Worm (Caenorhabditis elegans) whole organism, L2 larva: Measurements from ENCODE around the gene srt-70.

Experiments
- C34F6.9 ChIP-seq: fragments of 150-350 bp; optimal IDR thresholded peaks from 2 replicates; lab custom pipeline; 2014; ENCODE audit warnings: missing biosample characterization, missing genetic modification characterization
- F13H6.1 ChIP-seq: sonication (generic microtip); optimal IDR thresholded peaks from 2 replicates; lab custom pipeline; 2016; ENCODE audit warnings: missing genetic modification characterization, missing compliant biosample characterization
- R02D3.7 ChIP-seq: fragments of 150-350 bp; optimal IDR thresholded peaks from 2 replicates; lab custom pipeline; 2014; ENCODE audit warnings: missing biosample characterization, missing genetic modification characterization
- Y55F3AM.14 ChIP-seq: fragments of 200-800 bp; sonication (Bioruptor generic); optimal IDR thresholded peaks from 2 replicates; lab custom pipeline; 2018; ENCODE audit warnings: mild to moderate bottlenecking, missing genetic modification characterization, missing compliant biosample characterization
- ZK546.5 ChIP-seq: sonication (generic microtip); optimal IDR thresholded peaks from 2 replicates; lab custom pipeline; 2017; ENCODE audit warnings: missing biosample characterization, missing genetic modification characterization
- alr-1 ChIP-seq: fragments of 150-350 bp; optimal IDR thresholded peaks from 2 replicates; lab custom pipeline; 2014; ENCODE audit warnings: missing biosample characterization, missing genetic modification characterization
- aly-2 ChIP-seq: fragments of 150-350 bp; optimal IDR thresholded peaks from 2 replicates; lab custom pipeline; 2014; ENCODE audit warnings: missing biosample characterization, missing genetic modification characterization
- ama-1 ChIP-seq: fragments of 150-350 bp; optimal IDR thresholded peaks from 2 replicates; lab custom pipeline; 2018; ENCODE audit warnings: inconsistent platforms
- blmp-1 ChIP-seq: sonication (generic microtip); optimal IDR thresholded peaks from 2 replicates; lab custom pipeline; 2017; ENCODE audit warnings: missing genetic modification characterization, mild to moderate bottlenecking, missing compliant biosample characterization, antibody characterized with exemption, moderate library complexity; ENCODE audit not compliant: insufficient read depth
- ceh-82 ChIP-seq: fragments of 150-350 bp; optimal IDR thresholded peaks from 2 replicates; lab custom pipeline; 2014; ENCODE audit warnings: missing biosample characterization, missing genetic modification characterization
- dmd-4 ChIP-seq: sonication (generic microtip); optimal IDR thresholded peaks from 2 replicates; lab custom pipeline; 2017; ENCODE audit warnings: missing biosample characterization, missing genetic modification characterization
- egl-27 ChIP-seq: sonication (generic microtip); optimal IDR thresholded peaks from 3 replicates; lab custom pipeline; 2017; ENCODE audit warnings: missing biosample characterization, missing genetic modification reagents, missing genetic modification characterization
- elt-1 ChIP-seq: fragments of 150-350 bp; optimal IDR thresholded peaks from 2 replicates; lab custom pipeline; 2014; ENCODE audit warnings: missing biosample characterization, missing genetic modification characterization
- elt-3 ChIP-seq: sonication (generic microtip); optimal IDR thresholded peaks from 2 replicates; lab custom pipeline; 2017; ENCODE audit warnings: missing biosample characterization, missing genetic modification characterization
- fos-1 ChIP-seq: fragments of 150-350 bp; optimal IDR thresholded peaks from 2 replicates; lab custom pipeline; 2014; ENCODE audit warnings: missing biosample characterization, missing genetic modification characterization
- gmeb-1 ChIP-seq: fragments of 150-350 bp; optimal IDR thresholded peaks from 2 replicates; lab custom pipeline; 2014; ENCODE audit warnings: missing biosample characterization, missing genetic modification characterization
- lin-11 ChIP-seq: fragments of 150-350 bp; sonication (generic microtip); optimal IDR thresholded peaks from 2 replicates; lab custom pipeline; 2014; ENCODE audit warnings: missing biosample characterization, missing genetic modification characterization, inconsistent platforms, mixed read lengths
- lin-13 ChIP-seq: fragments of 150-350 bp; optimal IDR thresholded peaks from 2 replicates; lab custom pipeline; 2014; ENCODE audit warnings: missing biosample characterization, missing genetic modification reagents, missing genetic modification characterization
- lin-39 ChIP-seq: fragments of 150-350 bp; optimal IDR thresholded peaks from 2 replicates; lab custom pipeline; 2014; ENCODE audit warnings: missing biosample characterization, missing genetic modification reagents, missing genetic modification characterization
- mab-5 ChIP-seq: fragments of 150-350 bp; optimal IDR thresholded peaks from 2 replicates; lab custom pipeline; 2014; ENCODE audit warnings: missing biosample characterization, missing genetic modification characterization
- mbf-1 ChIP-seq: sonication (generic microtip); optimal IDR thresholded peaks from 2 replicates; lab custom pipeline; 2017; ENCODE audit warnings: missing biosample characterization, missing genetic modification characterization
- mdl-1 ChIP-seq, 2 experiments: fragments of 150-350 bp in 1 of 2; sonication (generic microtip) in 1 of 2; optimal IDR thresholded peaks; 2 replicates each; lab custom pipeline; 2017; ENCODE audit warnings: missing biosample characterization in 2 of 2, missing genetic modification characterization in 2 of 2
- nhr-10 ChIP-seq: sonication (generic microtip); optimal IDR thresholded peaks from 2 replicates; lab custom pipeline; 2017; ENCODE audit warnings: missing biosample characterization, missing genetic modification characterization
- nhr-12 ChIP-seq: fragments of 150-350 bp; optimal IDR thresholded peaks from 2 replicates; lab custom pipeline; 2014; ENCODE audit warnings: missing biosample characterization, missing genetic modification characterization
- nhr-129 ChIP-seq: fragments of 150-350 bp; optimal IDR thresholded peaks from 2 replicates; lab custom pipeline; 2014; ENCODE audit warnings: missing biosample characterization, missing genetic modification characterization
- nhr-23 ChIP-seq: fragments of 150-350 bp; optimal IDR thresholded peaks from 2 replicates; lab custom pipeline; 2014; ENCODE audit warnings: missing biosample characterization, missing genetic modification reagents, missing genetic modification characterization
- nhr-237 ChIP-seq: fragments of 150-350 bp; optimal IDR thresholded peaks from 2 replicates; lab custom pipeline; 2014; ENCODE audit warnings: missing biosample characterization, missing genetic modification characterization
- nhr-25 ChIP-seq: fragments of 150-350 bp; sonication (generic microtip); optimal IDR thresholded peaks from 3 replicates; lab custom pipeline; 2014; ENCODE audit warnings: missing biosample characterization, missing genetic modification characterization
- nhr-6 ChIP-seq: fragments of 150-350 bp; optimal IDR thresholded peaks from 2 replicates; lab custom pipeline; 2014; ENCODE audit warnings: missing biosample characterization, missing genetic modification characterization
- nhr-77 ChIP-seq: fragments of 150-350 bp; optimal IDR thresholded peaks from 2 replicates; lab custom pipeline; 2014; ENCODE audit warnings: missing biosample characterization, missing genetic modification characterization
- peb-1 ChIP-seq: fragments of 150-350 bp; optimal IDR thresholded peaks from 2 replicates; lab custom pipeline; 2014; ENCODE audit warnings: missing biosample characterization, missing genetic modification characterization
- sma-9 ChIP-seq, 2 experiments: fragments of 150-350 bp in 1 of 2; sonication (generic microtip) in 1 of 2; optimal IDR thresholded peaks; 2 replicates each; lab custom pipeline; 2014 to 2016; ENCODE audit warnings: missing genetic modification characterization in 2 of 2, mild to moderate bottlenecking in 1 of 2, missing biosample characterization in 1 of 2, missing compliant biosample characterization in 1 of 2, missing genetic modification reagents in 1 of 2, moderate library complexity in 1 of 2
- snpc-4 ChIP-seq: fragments of 150-350 bp; optimal IDR thresholded peaks from 2 replicates; lab custom pipeline; 2014; ENCODE audit warnings: missing biosample characterization, missing genetic modification characterization
- unc-55 ChIP-seq: fragments of 150-350 bp; sonication (generic microtip); optimal IDR thresholded peaks from 3 replicates; lab custom pipeline; 2014; ENCODE audit warnings: missing biosample characterization, missing genetic modification reagents, missing genetic modification characterization
- unc-62 ChIP-seq: fragments of 150-350 bp; optimal IDR thresholded peaks from 2 replicates; lab custom pipeline; 2014; ENCODE audit warnings: missing biosample characterization, missing genetic modification reagents, missing genetic modification characterization
- zag-1 ChIP-seq: fragments of 150-350 bp; optimal IDR thresholded peaks from 2 replicates; lab custom pipeline; 2014; ENCODE audit warnings: missing biosample characterization, missing genetic modification characterization
- ztf-1 ChIP-seq: fragments of 200-800 bp; sonication (Bioruptor generic); conservative IDR thresholded peaks from 2 replicates; pipeline ENCODE4 v1.3.6; 2022; ENCODE audit warnings: missing genetic modification characterization, missing compliant biosample characterization
- ztf-11 ChIP-seq: sonication (generic microtip); optimal IDR thresholded peaks from 2 replicates; lab custom pipeline; 2017; ENCODE audit warnings: missing biosample characterization, missing genetic modification characterization
- ztf-4 ChIP-seq: fragments of 150-350 bp; optimal IDR thresholded peaks from 2 replicates; lab custom pipeline; 2014; ENCODE audit warnings: missing biosample characterization, missing genetic modification characterization

The srt-70 gene

DNA sequence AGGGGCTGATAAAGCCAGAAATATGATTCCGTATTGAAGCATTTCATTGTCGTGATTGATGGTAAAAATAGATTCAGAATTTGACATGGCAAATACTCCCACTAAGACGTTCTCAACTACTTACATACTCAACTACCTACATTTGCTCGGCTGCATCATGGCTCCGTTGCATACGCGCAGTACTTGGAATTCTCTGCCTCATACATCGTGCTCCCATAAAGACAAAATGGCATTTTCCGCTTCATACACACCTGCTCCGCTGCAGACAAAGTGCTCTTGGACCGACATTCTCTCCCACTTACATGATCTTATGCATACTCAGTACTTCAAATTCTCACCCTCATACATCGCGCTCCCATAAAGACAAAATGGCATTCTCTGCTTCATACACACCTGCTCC is 6.2 kb upstream of the srt-70 start, which contains the start of the genes srt-69 and B0238.12:
srt-69 (minus strand) TSS at position 101 of the 400 bp plus-strand sequence.
B0238.12 (plus strand) TSS at position 264 of the 400 bp plus-strand sequence.
- TF ChIP-seq Y55F3AM.14 (GFP tag; lab: Kevin White, UChicago) (no peak), zag-1 (tag; lab: Kevin White, UChicago) (no peak), unc-62 (no peak), ceh-82 (tag; lab: Kevin White, UChicago) (no peak), gmeb-1 (tag; lab: Kevin White, UChicago) (no peak), lin-11 (tag; lab: Kevin White, UChicago) (no peak), blmp-1 (tag; lab: Kevin White, UChicago) (no peak), nhr-6 (tag; lab: Kevin White, UChicago) (no peak), C34F6.9 (tag; lab: Kevin White, UChicago) (no peak), ztf-4 (tag; lab: Kevin White, UChicago) (no peak), elt-3 (no peak), lin-39 (no peak), mdl-1 (tag; optimal IDR thresholded peaks at IDR 0.05; lab: Kevin White, UChicago) (no peak), nhr-10 (tag; lab: Kevin White, UChicago) (no peak), nhr-77 (tag; lab: Kevin White, UChicago) (no peak), elt-1 (tag; lab: Kevin White, UChicago) (no peak), F13H6.1 (tag; lab: Kevin White, UChicago) (no peak)

DNA sequence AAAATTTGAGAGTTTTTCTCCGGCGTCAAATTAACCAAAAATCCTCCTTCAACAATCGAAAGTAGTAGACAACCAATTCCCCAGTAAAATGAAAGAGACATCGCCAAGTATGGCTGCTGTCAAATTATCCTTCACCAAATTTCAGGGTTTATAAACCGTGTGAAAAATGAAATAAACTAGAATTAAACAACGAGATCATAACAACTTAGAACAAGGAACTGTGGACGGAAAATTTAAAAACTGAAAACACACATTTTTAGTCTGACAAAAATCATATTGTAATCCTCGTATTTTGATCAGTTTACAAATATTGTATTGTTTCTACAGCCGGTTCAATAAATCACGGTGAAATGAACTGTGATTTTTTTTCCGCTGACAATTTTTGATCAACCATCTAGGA is 3.7 kb upstream of the srt-70 start, which contains the start of gene cest-30:
cest-30 (minus strand) TSS at position 101 of the 400 bp plus-strand sequence.
- no peak for TF ChIP-seq dmd-4
- TF ChIP-seq R02D3.7 (tag; lab: Kevin White, UChicago), result no peak
- no peak for TF ChIP-seq C34F6.9 (tag; lab: Kevin White, UChicago)
- TF ChIP-seq ztf-11 (tag; lab: Kevin White, UChicago), result no peak
- TF ChIP-seq nhr-23 (tag; lab: Kevin White, UChicago), result no peak

DNA sequence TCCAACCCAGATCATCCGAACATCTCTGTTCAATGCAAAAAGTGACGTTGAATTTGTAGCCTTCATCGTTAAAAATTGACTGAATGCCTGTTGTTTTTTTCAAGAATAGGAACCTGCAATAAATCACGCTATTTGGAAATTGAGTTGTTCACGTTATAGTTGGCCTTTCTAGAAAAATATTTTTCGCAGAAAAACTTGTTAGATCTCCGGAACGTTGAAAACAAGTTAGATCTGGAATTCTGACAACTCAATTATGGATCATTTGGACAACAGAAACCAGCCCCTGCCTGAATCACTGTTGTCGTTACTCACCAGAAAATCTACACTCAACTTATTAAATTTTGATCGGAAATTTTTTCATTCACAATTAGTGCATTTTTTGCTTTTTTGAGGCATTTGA is 2.0 kb downstream of the srt-70 start, which contains the start of gene srt-67:
srt-67 (minus strand) TSS at position 101 of the 400 bp plus-strand sequence.
- TF ChIP-seq snpc-4 (no peak), aly-2 (tag; lab: Kevin White, UChicago) (no peak), egl-27 (tag; lab: Kevin White, UChicago) (no peak), dmd-4 (no peak), unc-55 (GFP tag; lab: Kevin White, UChicago) (no peak), nhr-23 (tag; lab: Kevin White, UChicago) (no peak), ceh-82 (tag; lab: Kevin White, UChicago) (no peak), gmeb-1 (tag; lab: Kevin White, UChicago) (no peak), ztf-11 (tag; lab: Kevin White, UChicago) (no peak), sma-9 (GFP tag; optimal IDR thresholded peaks at IDR 0.05; lab: Kevin White, UChicago) (no peak), sma-9 (tag; optimal IDR thresholded peaks at IDR 0.05; lab: Kevin White, UChicago) (no peak), R02D3.7 (tag; lab: Kevin White, UChicago) (no peak), nhr-237 (tag; lab: Kevin White, UChicago) (no peak), ama-1 (lab: Kevin White, UChicago) (no peak), alr-1 (tag; lab: Kevin White, UChicago) (no peak), fos-1 (tag; lab: Kevin White, UChicago) (no peak), nhr-6 (tag; lab: Kevin White, UChicago) (no peak), nhr-129 (tag; lab: Kevin White, UChicago) (no peak), lin-13 (no peak), mdl-1 (tag; optimal IDR thresholded peaks at IDR 0.05; lab: Kevin White, UChicago) (no peak), peb-1 (no peak)

DNA sequence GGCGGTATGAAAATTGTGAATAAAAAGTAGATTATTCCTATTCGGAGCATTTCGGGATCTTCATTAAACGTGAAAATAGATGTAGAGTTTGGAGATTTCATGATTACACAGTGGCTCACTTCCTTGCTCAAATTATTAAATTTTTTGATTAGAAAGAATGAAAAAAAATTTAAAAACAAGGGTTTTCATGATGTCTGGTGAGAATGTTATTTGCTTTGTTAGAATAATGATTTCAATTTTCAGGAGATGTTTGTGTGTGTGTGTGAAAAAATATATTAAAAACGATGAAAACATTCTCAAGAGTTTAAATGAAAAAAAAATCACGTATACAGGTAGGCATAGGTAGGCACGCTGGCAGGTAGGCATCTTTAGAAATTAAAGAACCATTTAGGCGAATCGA is 7.3 kb downstream of the srt-70 start, which contains the start of gene srt-68:
srt-68 (minus strand) TSS at position 101 of the 400 bp plus-strand sequence.
- TF ChIP-seq nhr-25 (tag; lab: Kevin White, UChicago) (no peak), mab-5 (tag; lab: Kevin White, UChicago) (no peak), nhr-237 (tag; lab: Kevin White, UChicago) (no peak), alr-1 (tag; lab: Kevin White, UChicago) (no peak), ztf-1 (GFP tag; lab: Robert Waterston, UW) (no peak), ztf-11 (tag; lab: Kevin White, UChicago) (no peak), unc-55 (GFP tag; lab: Kevin White, UChicago) (no peak), unc-62 (no peak), F13H6.1 (tag; lab: Kevin White, UChicago) (no peak), mbf-1 (tag; lab: Kevin White, UChicago) (no peak), nhr-12 (tag; lab: Kevin White, UChicago) (no peak), fos-1 (tag; lab: Kevin White, UChicago) (no peak), ZK546.5 (tag; lab: Kevin White, UChicago) (no peak), ztf-4 (tag; lab: Kevin White, UChicago) (no peak), lin-13 (no peak), peb-1 (no peak), egl-27 (tag; lab: Kevin White, UChicago) (no peak)
